Fruit fly (Drosophila melanogaster): ENCODE measurements around the gene CG31140.

Gene CG31140

DNA sequence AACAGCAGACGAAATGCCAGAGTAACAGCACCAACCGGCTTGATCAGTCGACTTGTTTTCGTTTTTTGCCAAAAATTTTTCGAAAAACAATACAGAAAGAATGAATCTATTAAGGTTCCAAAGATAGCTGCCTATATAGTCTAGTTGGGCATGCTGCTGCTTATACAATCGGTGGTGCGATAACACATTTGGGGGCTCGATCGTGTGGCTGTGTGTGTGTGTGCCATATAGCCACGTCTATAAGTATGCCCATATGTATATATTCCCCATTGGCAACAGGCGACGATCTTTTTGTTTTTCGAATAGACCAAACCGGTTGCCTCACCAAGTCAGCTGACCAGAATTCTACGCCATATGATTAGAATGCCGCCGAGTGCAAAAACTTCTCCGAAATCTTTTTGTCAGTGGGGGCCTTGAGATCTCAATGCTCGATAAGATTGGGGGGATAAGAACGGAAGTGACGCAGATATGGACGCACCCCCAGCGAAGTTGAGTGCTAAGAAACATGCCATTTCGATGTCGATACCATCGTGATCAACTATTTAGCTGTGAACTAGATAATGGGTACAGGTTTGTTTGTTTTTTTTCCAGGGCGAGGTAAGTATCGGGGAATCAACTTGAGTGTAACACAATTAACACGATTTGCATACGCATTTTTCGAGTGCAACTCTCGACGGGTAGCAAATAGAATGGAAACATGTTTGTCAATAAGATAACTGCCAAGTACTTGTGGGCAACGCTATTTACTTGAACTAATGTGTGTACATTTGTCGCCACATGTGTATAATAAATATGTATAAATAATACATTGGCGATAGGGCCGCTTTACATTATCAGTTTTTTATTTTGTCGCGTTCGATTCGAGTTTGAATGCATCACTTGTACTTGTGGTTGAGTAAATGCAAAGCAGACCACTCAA, 22.8 kb upstream of the CG31140 start (continued):
- TF ChIP-seq Fer3 (tag; optimal IDR thresholded peaks at IDR 0.05) (peak; percentile 75), rib (GFP tag; IDR thresholded peaks at IDR 0.05) (peak; percentile 71), Antp (GFP tag; optimal IDR thresholded peaks at IDR 0.05) (peak; percentile 3), Elba2 (GFP tag; optimal IDR thresholded peaks at IDR 0.05) (no peak), sug (tag; optimal IDR thresholded peaks at IDR 0.05) (peak; percentile 99), CG2678 (tag; optimal IDR thresholded peaks at IDR 0.05) (peak; percentile 88), Sox102F (GFP tag; optimal IDR thresholded peaks at IDR 0.05) (peak; percentile 76), CG4282 (GFP tag; optimal IDR thresholded peaks at IDR 0.05) (no peak), D19B (GFP tag; optimal IDR thresholded peaks at IDR 0.05) (peak; percentile 48), CG31224 (GFP tag; IDR thresholded peaks at IDR 0.05) (no peak), CG9932 (GFP tag; IDR thresholded peaks at IDR 0.05) (peak; percentile 28; the same call in 1 of the 2 replicates), Bdp1 (GFP tag; optimal IDR thresholded peaks at IDR 0.05) (peak; percentile 72), onecut (GFP tag; IDR thresholded peaks at IDR 0.05) (peak; percentile 84), CG4854 (GFP tag; optimal IDR thresholded peaks at IDR 0.05) (peak; percentile 71), CG13424 (tag; optimal IDR thresholded peaks at IDR 0.05) (peak; percentile 77), CG6654 (GFP tag; optimal IDR thresholded peaks at IDR 0.05) (peak; percentile 25), fd102C (GFP tag; optimal IDR thresholded peaks at IDR 0.05) (peak; percentile 88), nom (GFP tag; optimal IDR thresholded peaks at IDR 0.05) (peak; percentile 11), hbn (GFP tag; IDR thresholded peaks at IDR 0.05; ENCODE audit: partially characterized antibody) (no peak), B-H1 (GFP tag; IDR thresholded peaks at IDR 0.05) (peak; percentile 63; the same call in 2 of the 3 replicates), Doc3 (GFP tag; IDR thresholded peaks at IDR 0.05; ENCODE audit: partially characterized antibody) (no peak), CG15011 (GFP tag; optimal IDR thresholded peaks at IDR 0.05) (peak; percentile 84), Med (GFP tag) (peak; percentile 91), hkb (optimal IDR thresholded peaks at IDR 0.05) (no peak), hkb (GFP tag; IDR thresholded peaks at IDR 0.05) (peak; percentile 89), otp (GFP tag; IDR thresholded peaks at IDR 0.05) (peak; percentile 92), Dad (GFP tag; optimal IDR thresholded peaks at IDR 0.05) (no peak), tna (GFP tag; IDR thresholded peaks at IDR 0.05; ENCODE audit: partially characterized antibody) (no peak), bbx (GFP tag; IDR thresholded peaks at IDR 0.05; ENCODE audit: partially characterized antibody) (no peak), CG13894 (tag; optimal IDR thresholded peaks at IDR 0.05) (peak; percentile 99), corto (GFP tag; optimal IDR thresholded peaks at IDR 0.05) (no peak), Six4 (GFP tag; optimal IDR thresholded peaks at IDR 0.05) (peak; percentile 68), CG12769 (tag; optimal IDR thresholded peaks at IDR 0.05) (peak; percentile 53), Opbp (GFP tag; IDR thresholded peaks at IDR 0.05; ENCODE audit: partially characterized antibody) (no peak), Lhr (GFP tag; optimal IDR thresholded peaks at IDR 0.05) (peak; percentile 88), bab2 (GFP tag; optimal IDR thresholded peaks at IDR 0.05) (peak; percentile 84), GATAe (GFP tag; conservative IDR thresholded peaks at IDR 0.05) (no peak), Mes4 (GFP tag; optimal IDR thresholded peaks at IDR 0.05) (peak; percentile 66), ftz-f1 (GFP tag; optimal IDR thresholded peaks at IDR 0.05) (peak; percentile 70), CG1832 (GFP tag; optimal IDR thresholded peaks at IDR 0.05) (no peak), CG12236 (GFP tag; optimal IDR thresholded peaks at IDR 0.05) (peak; percentile 83), luna (GFP tag; optimal IDR thresholded peaks at IDR 0.05) (no peak), Spps (tag; optimal IDR thresholded peaks at IDR 0.05) (peak; percentile 75), Rfx (GFP tag; IDR thresholded peaks at IDR 0.05) (peak; percentile 73), Ets97D (GFP tag; optimal IDR thresholded peaks at IDR 0.05) (peak; percentile 36), D19A (tag; optimal IDR thresholded peaks at IDR 0.05) (peak; percentile 64), Taf1 (GFP tag; IDR thresholded peaks at IDR 0.05) (no peak; the same call in 1 of the 2 replicates), CG10321 (GFP tag; IDR thresholded peaks at IDR 0.05) (peak; percentile 52; the same call in 1 of the 2 replicates)

Data from whole organism, embryonic.